Worm (Caenorhabditis elegans): Measurements from ENCODE around the gene lin-15A.

DNA sequence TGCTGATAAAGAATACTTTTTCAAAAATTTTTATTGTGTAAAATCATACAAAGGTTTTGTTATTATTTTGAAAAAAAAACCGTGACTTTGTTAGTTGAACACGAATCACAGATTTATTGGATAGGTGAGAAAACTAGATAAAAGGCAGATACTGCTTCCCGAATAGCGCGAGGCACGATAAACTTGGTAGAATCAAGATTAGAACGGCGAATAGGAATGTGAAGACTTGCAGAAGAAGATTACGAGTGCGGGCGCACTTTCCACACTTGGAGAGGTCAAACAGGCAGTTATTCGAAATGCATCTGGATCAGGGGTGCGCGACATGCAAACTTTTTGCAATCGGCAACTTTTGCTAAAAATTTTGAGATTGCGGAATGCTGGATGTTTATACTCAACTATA lies 18.6 kb upstream of the lin-15A start:
- TF ChIP-seq nhr-76 (tag; optimal IDR thresholded peaks at IDR 0.05) (no peak), ZK546.5 (tag; optimal IDR thresholded peaks at IDR 0.05) (no peak), ceh-9 (tag; optimal IDR thresholded peaks at IDR 0.05) (no peak), fkh-10 (GFP tag; optimal IDR thresholded peaks at IDR 0.05) (no peak), unc-39 (tag; optimal IDR thresholded peaks at IDR 0.05) (no peak)
